Fruit fly (Drosophila melanogaster): Measurements from ENCODE around the gene Oatp30B.

dm6 chr2L:9495870-9496269, 25.1 kb upstream of the Oatp30B start:
- no peak for TF ChIP-seq ttk (optimal IDR thresholded peaks at IDR 0.05)
- TF ChIP-seq insv (optimal IDR thresholded peaks at IDR 0.05): no peak
- TF ChIP-seq psq (optimal IDR thresholded peaks at IDR 0.05): no peak
